Fruit fly (Drosophila melanogaster): Measurements from ENCODE around the gene Trp1.

The Trp1 gene

dm6 chr2L:9984078-9984772, 25.0 kb upstream of the Trp1 start, which contains the start of gene bib (continued):
- TF ChIP-seq CG6854 (GFP tag; optimal IDR thresholded peaks at IDR 0.05): peak; percentile 79
- TF ChIP-seq CG6808 (GFP tag; optimal IDR thresholded peaks at IDR 0.05): peak; percentile 90
- TF ChIP-seq CG7368 (GFP tag; optimal IDR thresholded peaks at IDR 0.05): peak; percentile 73
- TF ChIP-seq spab (GFP tag; optimal IDR thresholded peaks at IDR 0.05): peak; percentile 89
- TF ChIP-seq Hr39 (GFP tag; optimal IDR thresholded peaks at IDR 0.05): peak; percentile 54
- peak; percentile 41; the same call in 1 of the 2 replicates for TF ChIP-seq Gug (GFP tag; IDR thresholded peaks at IDR 0.05)
- TF ChIP-seq cyc (GFP tag; optimal IDR thresholded peaks at IDR 0.05): peak; percentile 76
- TF ChIP-seq fd59A (GFP tag; optimal IDR thresholded peaks at IDR 0.05): peak; percentile 87
- peak; percentile 80 for TF ChIP-seq CG15336 (GFP tag; IDR thresholded peaks at IDR 0.05)
- TF ChIP-seq Ets96B (tag; optimal IDR thresholded peaks at IDR 0.05): peak; percentile 93
- peak; percentile 38 for TF ChIP-seq dac (GFP tag; optimal IDR thresholded peaks at IDR 0.05)
- TF ChIP-seq OdsH (GFP tag; optimal IDR thresholded peaks at IDR 0.05): peak; percentile 91
- peak; percentile 51 for TF ChIP-seq Blimp-1 (GFP tag; optimal IDR thresholded peaks at IDR 0.05)
- peak; percentile 96 for TF ChIP-seq Eip78C (GFP tag)
- TF ChIP-seq Sox102F (GFP tag; optimal IDR thresholded peaks at IDR 0.05): peak; percentile 84
- peak; percentile 93 for TF ChIP-seq CG3032 (tag; optimal IDR thresholded peaks at IDR 0.05)
- TF ChIP-seq Hr38 (GFP tag; optimal IDR thresholded peaks at IDR 0.05): no peak
- peak; percentile 90 for TF ChIP-seq net (GFP tag; optimal IDR thresholded peaks at IDR 0.05)
- TF ChIP-seq CG1621 (tag; optimal IDR thresholded peaks at IDR 0.05): peak; percentile 76
- peak; percentile 90 for TF ChIP-seq svp (GFP tag)
- peak; percentile 92 for TF ChIP-seq CG32006 (GFP tag; optimal IDR thresholded peaks at IDR 0.05)
- TF ChIP-seq fd85E (GFP tag; optimal IDR thresholded peaks at IDR 0.05): peak; percentile 65
- TF ChIP-seq eg (GFP tag; IDR thresholded peaks at IDR 0.05): peak; percentile 63
- TF ChIP-seq topi (GFP tag; optimal IDR thresholded peaks at IDR 0.05): peak; percentile 82

dm6 chr2L:9986402-9987350, 22.5 kb upstream of the Trp1 start:
- TF ChIP-seq fd59A (GFP tag; optimal IDR thresholded peaks at IDR 0.05) (peak; percentile 91), CG16779 (tag; optimal IDR thresholded peaks at IDR 0.05) (peak; percentile 72), Met (GFP tag; optimal IDR thresholded peaks at IDR 0.05) (peak; percentile 95), lz (GFP tag; optimal IDR thresholded peaks at IDR 0.05) (peak; percentile 81), topi (GFP tag; optimal IDR thresholded peaks at IDR 0.05) (peak; percentile 92), esn (GFP tag; optimal IDR thresholded peaks at IDR 0.05) (peak; percentile 94), CG32006 (GFP tag; optimal IDR thresholded peaks at IDR 0.05) (peak; percentile 88), CG8319 (GFP tag; optimal IDR thresholded peaks at IDR 0.05) (peak; percentile 85), achi (GFP tag; optimal IDR thresholded peaks at IDR 0.05) (peak; percentile 92), Smox (GFP tag; optimal IDR thresholded peaks at IDR 0.05) (peak; percentile 89), Hr38 (GFP tag; optimal IDR thresholded peaks at IDR 0.05) (no peak), dsx (GFP tag; optimal IDR thresholded peaks at IDR 0.05; ENCODE audit: poor library complexity, severe bottlenecking) (peak; percentile 94), CG7368 (GFP tag; optimal IDR thresholded peaks at IDR 0.05) (peak; percentile 91), CG6854 (GFP tag; optimal IDR thresholded peaks at IDR 0.05) (peak; percentile 88), pdm3 (GFP tag; optimal IDR thresholded peaks at IDR 0.05) (peak; percentile 89), CG4318 (GFP tag; optimal IDR thresholded peaks at IDR 0.05) (peak; percentile 78), Hr39 (GFP tag; optimal IDR thresholded peaks at IDR 0.05) (peak; percentile 93), ss (GFP tag; optimal IDR thresholded peaks at IDR 0.05) (peak; percentile 92 to 94), cyc (GFP tag; optimal IDR thresholded peaks at IDR 0.05) (peak; percentile 94), CG6163 (GFP tag; IDR thresholded peaks at IDR 0.05) (peak; percentile 97), spab (GFP tag; optimal IDR thresholded peaks at IDR 0.05) (peak; percentile 93), CG3919 (GFP tag; optimal IDR thresholded peaks at IDR 0.05) (peak; percentile 95), Eip93F (GFP tag; optimal IDR thresholded peaks at IDR 0.05) (peak; percentile 87), Ets96B (tag; optimal IDR thresholded peaks at IDR 0.05) (peak; percentile 94), CG3032 (tag; optimal IDR thresholded peaks at IDR 0.05) (peak; percentile 93), Sox15 (GFP tag; optimal IDR thresholded peaks at IDR 0.05) (peak; percentile 80), svp (GFP tag) (peak; percentile 97), salr (GFP tag; optimal IDR thresholded peaks at IDR 0.05) (peak; percentile 66 to 90), CG6792 (GFP tag; optimal IDR thresholded peaks at IDR 0.05) (peak; percentile 90), CG6808 (GFP tag; optimal IDR thresholded peaks at IDR 0.05) (peak; percentile 92), fkh (GFP tag; optimal IDR thresholded peaks at IDR 0.05) (no peak), CG11762 (GFP tag; optimal IDR thresholded peaks at IDR 0.05; ENCODE audit: insufficient read depth) (peak; percentile 80), Gug (GFP tag; IDR thresholded peaks at IDR 0.05) (peak; percentile 88), CG11902 (GFP tag; optimal IDR thresholded peaks at IDR 0.05) (peak; percentile 90)

Measured in whole organism, prepupa.